Fruit fly (Drosophila melanogaster): ENCODE data around the gene Ppcs.

dm6 chr3R:19098272-19098671 lies 49.4 kb downstream of the Ppcs start:
- TF ChIP-seq dl (GFP tag; optimal IDR thresholded peaks at IDR 0.05; ENCODE audit: insufficient read depth in 1 of 2, partially characterized antibody in 2 of 2) = no peak
- no peak for TF ChIP-seq OdsH (GFP tag; optimal IDR thresholded peaks at IDR 0.05)
- TF ChIP-seq lola (GFP tag; optimal IDR thresholded peaks at IDR 0.05) = no peak
- no peak for TF ChIP-seq br (GFP tag; optimal IDR thresholded peaks at IDR 0.05)
- no peak for TF ChIP-seq sv (GFP tag; optimal IDR thresholded peaks at IDR 0.05)
- no peak for TF ChIP-seq Hr83 (GFP tag; optimal IDR thresholded peaks at IDR 0.05; ENCODE audit: poor library complexity, severe bottlenecking)

Measured in whole organism, wandering third instar larva.